Fruit fly (Drosophila melanogaster) whole organism: ENCODE measurements around the gene hay.

ENCODE experiments used
- CG8478 ChIP-seq: fragments of >200 bp; optimal IDR thresholded peaks from 2 replicates; lab custom pipeline; 2018; ENCODE audit warnings: inconsistent platforms
- EcR ChIP-seq, 2 experiments: fragments of >200 bp; optimal IDR thresholded peaks; 2 replicates each; lab custom pipeline; 2017; ENCODE audit warnings: missing biosample characterization in 2 of 2, missing genetic modification characterization in 2 of 2, missing genetic modification reagents in 2 of 2
- psq ChIP-seq: fragments of >200 bp; optimal IDR thresholded peaks from 2 replicates; lab custom pipeline; 2017
- usp ChIP-seq: fragments of >200 bp; optimal IDR thresholded peaks from 2 replicates; lab custom pipeline; 2017; ENCODE audit warnings: missing biosample characterization, missing genetic modification characterization, mixed read lengths

DNA sequence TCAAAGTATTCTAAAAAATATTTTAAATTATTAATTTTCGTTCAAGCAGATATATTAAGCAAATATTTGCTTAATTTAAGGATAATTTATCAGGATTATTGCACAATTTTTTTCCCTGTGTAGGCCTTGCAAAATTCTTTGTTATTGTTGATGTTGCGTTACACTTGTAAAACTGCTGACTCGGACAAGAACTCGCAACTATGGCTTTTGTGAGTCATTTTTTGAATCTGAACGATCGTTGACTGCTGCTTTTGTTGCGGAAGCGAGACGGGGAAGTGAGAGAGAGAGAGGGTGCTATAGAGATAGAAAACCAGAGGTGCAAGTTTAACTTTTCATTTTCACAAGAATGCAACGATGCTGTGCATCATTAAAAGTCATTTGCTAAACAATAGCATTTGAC, 21.6 kb downstream of the hay start:
- TF ChIP-seq psq (lab: Kevin White, UChicago) (no peak), usp (GFP tag; lab: Kevin White, UChicago) (no peak), EcR (GFP tag; optimal IDR thresholded peaks at IDR 0.05; lab: Kevin White, UChicago) (no peak), CG8478 (lab: Kevin White, UChicago) (no peak)
